Fruit fly (Drosophila melanogaster) whole organism, embryonic: Measurements from ENCODE around the gene ND-39.

Experiments
- Aef1 ChIP-seq: fragments of 200-800 bp; sonication (Bioruptor generic); IDR thresholded peaks from 3 replicates; pipeline ENCODE4 v1.3.6; 2022; ENCODE audit warnings: missing biosample characterization, missing genetic modification characterization
- Antp ChIP-seq: fragments of 200-800 bp; sonication (Bioruptor generic); optimal IDR thresholded peaks from 3 replicates; lab custom pipeline; 2016; ENCODE audit warnings: missing biosample characterization, missing genetic modification characterization
- CG11093 ChIP-seq: fragments of 200-800 bp; sonication (Bioruptor generic); IDR thresholded peaks from 3 replicates; pipeline ENCODE4 v1.3.6; 2022; ENCODE audit warnings: missing biosample characterization, missing genetic modification characterization
- CG11398 ChIP-seq: fragments of 200-800 bp; sonication (Bioruptor generic); optimal IDR thresholded peaks from 2 replicates; lab custom pipeline; 2016; ENCODE audit warnings: missing biosample characterization, missing genetic modification characterization
- CG12071 ChIP-seq: fragments of 200-800 bp; sonication (Bioruptor generic); optimal IDR thresholded peaks from 3 replicates; lab custom pipeline; 2018; ENCODE audit warnings: missing biosample characterization, mild to moderate bottlenecking, missing genetic modification characterization
- CG12659 ChIP-seq: fragments of 200-800 bp; sonication (Bioruptor generic); optimal IDR thresholded peaks from 3 replicates; lab custom pipeline; 2017; ENCODE audit warnings: mild to moderate bottlenecking, missing biosample characterization, missing genetic modification reagents, missing genetic modification characterization
- CG14710 ChIP-seq: fragments of 200-800 bp; sonication (Bioruptor generic); optimal IDR thresholded peaks from 3 replicates; lab custom pipeline; 2019; ENCODE audit warnings: missing biosample characterization, mild to moderate bottlenecking, missing genetic modification characterization, moderate library complexity
- CG15073 ChIP-seq: fragments of 200-800 bp; sonication (Bioruptor generic); optimal IDR thresholded peaks from 2 replicates; lab custom pipeline; 2016; ENCODE audit warnings: missing biosample characterization, missing genetic modification characterization
- CG15479 ChIP-seq: fragments of 200-800 bp; sonication (Bioruptor generic); optimal IDR thresholded peaks from 3 replicates; lab custom pipeline; 2019; ENCODE audit warnings: missing biosample characterization, mild to moderate bottlenecking, missing genetic modification characterization, moderate library complexity
- CG15514 ChIP-seq: fragments of 200-800 bp; sonication (Bioruptor generic); optimal IDR thresholded peaks from 3 replicates; lab custom pipeline; 2017; ENCODE audit warnings: missing biosample characterization, missing genetic modification characterization, mild to moderate bottlenecking, moderate library complexity, missing genetic modification reagents
- CG1832 ChIP-seq: fragments of 200-800 bp; sonication (Bioruptor generic); optimal IDR thresholded peaks from 2 replicates; lab custom pipeline; 2017; ENCODE audit warnings: missing biosample characterization, mild to moderate bottlenecking, missing genetic modification characterization, inconsistent platforms
- CG31224 ChIP-seq: fragments of 200-800 bp; sonication (Bioruptor generic); IDR thresholded peaks from 2 replicates; pipeline ENCODE4 v1.3.6; 2022; ENCODE audit warnings: missing biosample characterization, missing genetic modification characterization
- CG7745 ChIP-seq: fragments of 200-800 bp; sonication (Bioruptor generic); optimal IDR thresholded peaks from 2 replicates; lab custom pipeline; 2018; ENCODE audit warnings: missing biosample characterization, mild to moderate bottlenecking, missing genetic modification characterization, moderate library complexity
- CG8765 ChIP-seq: fragments of 200-800 bp; sonication (Bioruptor generic); IDR thresholded peaks from 2 replicates; pipeline ENCODE4 v1.3.6; 2022; ENCODE audit warnings: missing biosample characterization, missing genetic modification characterization
- Dip3 ChIP-seq: fragments of 200-800 bp; sonication (Bioruptor generic); optimal IDR thresholded peaks from 3 replicates; lab custom pipeline; 2016; ENCODE audit warnings: missing biosample characterization, missing genetic modification characterization
- Dp ChIP-seq: fragments of 200-800 bp; sonication (Bioruptor generic); optimal IDR thresholded peaks from 2 replicates; lab custom pipeline; 2018; ENCODE audit warnings: missing biosample characterization, mild to moderate bottlenecking, missing genetic modification characterization, moderate library complexity
- E2f2 ChIP-seq: fragments of 200-800 bp; sonication (Bioruptor generic); IDR thresholded peaks from 2 replicates; pipeline ENCODE4 v1.3.6; 2022; ENCODE audit warnings: missing biosample characterization, missing genetic modification characterization
- Eip74EF ChIP-seq, 2 experiments: fragments of 200-800 bp in 1 of 2; fragments of >200 bp in 1 of 2; sonication (Bioruptor generic) in 1 of 2; optimal IDR thresholded peaks; 2 replicates each; lab custom pipeline; 2017 to 2019; ENCODE audit warnings: missing biosample characterization in 2 of 2, missing genetic modification characterization in 2 of 2, mild to moderate bottlenecking in 1 of 2, moderate library complexity in 1 of 2
- HLHmδ ChIP-seq: fragments of 200-800 bp; sonication (Bioruptor generic); optimal IDR thresholded peaks from 2 replicates; lab custom pipeline; 2018; ENCODE audit warnings: missing biosample characterization, mild to moderate bottlenecking, missing genetic modification characterization, moderate library complexity
- Hr78 ChIP-seq, 2 experiments: fragments of 200-800 bp in 1 of 2; fragments of >200 bp in 1 of 2; sonication (Bioruptor generic) in 1 of 2; optimal IDR thresholded peaks; 2 replicates each; lab custom pipeline; 2017 to 2019; ENCODE audit warnings: missing biosample characterization in 2 of 2, missing genetic modification characterization in 2 of 2, mild to moderate bottlenecking in 1 of 2, moderate library complexity in 1 of 2
- MTF-1 ChIP-seq: fragments of 200-800 bp; sonication (Bioruptor generic); optimal IDR thresholded peaks from 2 replicates; lab custom pipeline; 2018; ENCODE audit warnings: missing biosample characterization, mild to moderate bottlenecking, missing genetic modification characterization, borderline replicate concordance
- Meics ChIP-seq: fragments of 200-800 bp; sonication (Bioruptor generic); optimal IDR thresholded peaks from 2 replicates; lab custom pipeline; 2017; ENCODE audit warnings: missing biosample characterization, mild to moderate bottlenecking, missing genetic modification characterization
- Sry-β ChIP-seq: fragments of 200-800 bp; sonication (Bioruptor generic); optimal IDR thresholded peaks from 2 replicates; lab custom pipeline; 2018; ENCODE audit warnings: missing biosample characterization, mild to moderate bottlenecking, missing genetic modification characterization, moderate library complexity
- Ssrp ChIP-seq: fragments of 200-800 bp; sonication (Bioruptor generic); optimal IDR thresholded peaks from 2 replicates; lab custom pipeline; 2018; ENCODE audit warnings: missing biosample characterization, mild to moderate bottlenecking, missing genetic modification characterization, moderate library complexity
- ap ChIP-seq: fragments of 200-800 bp; sonication (Bioruptor generic); IDR thresholded peaks from 2 replicates; pipeline ENCODE4 v1.3.6; 2022; ENCODE audit warnings: missing biosample characterization, missing genetic modification characterization
- bowl ChIP-seq: fragments of 200-800 bp; sonication (Bioruptor generic); IDR thresholded peaks from 2 replicates; pipeline ENCODE4 v1.3.6; 2022; ENCODE audit warnings: missing biosample characterization, missing genetic modification characterization
- br ChIP-seq: fragments of >200 bp; optimal IDR thresholded peaks from 2 replicates; lab custom pipeline; 2017
- caup ChIP-seq: fragments of 200-800 bp; sonication (Bioruptor generic); optimal IDR thresholded peaks from 3 replicates; lab custom pipeline; 2017; ENCODE audit warnings: missing biosample characterization, mild to moderate bottlenecking, missing genetic modification characterization, moderate library complexity; ENCODE audit not compliant: severe bottlenecking
- chn ChIP-seq: fragments of 200-800 bp; sonication (Bioruptor generic); optimal IDR thresholded peaks from 2 replicates; lab custom pipeline; 2016; ENCODE audit warnings: missing biosample characterization, missing genetic modification characterization
- cwo ChIP-seq: fragments of 200-800 bp; sonication (Bioruptor generic); optimal IDR thresholded peaks from 3 replicates; lab custom pipeline; 2017; ENCODE audit warnings: missing biosample characterization, missing genetic modification characterization, mild to moderate bottlenecking, moderate library complexity, missing genetic modification reagents
- dimm ChIP-seq: fragments of 200-800 bp; sonication (Bioruptor generic); IDR thresholded peaks from 2 replicates; pipeline ENCODE4 v1.3.6; 2022; ENCODE audit warnings: missing biosample characterization, missing genetic modification characterization
- eyg ChIP-seq: fragments of 200-800 bp; sonication (Bioruptor generic); optimal IDR thresholded peaks from 3 replicates; lab custom pipeline; 2016; ENCODE audit warnings: missing biosample characterization, missing genetic modification characterization
- fd64A ChIP-seq: fragments of 200-800 bp; sonication (Bioruptor generic); optimal IDR thresholded peaks from 3 replicates; lab custom pipeline; 2018; ENCODE audit warnings: missing biosample characterization, mild to moderate bottlenecking, missing genetic modification characterization
- fd96Cb ChIP-seq: fragments of 200-800 bp; sonication (Bioruptor generic); optimal IDR thresholded peaks from 2 replicates; lab custom pipeline; 2018; ENCODE audit warnings: missing biosample characterization, mild to moderate bottlenecking, missing genetic modification characterization, moderate library complexity
- fru ChIP-seq: fragments of >200 bp; optimal IDR thresholded peaks from 2 replicates; lab custom pipeline; 2017
- gsb ChIP-seq: fragments of 200-800 bp; sonication (Bioruptor generic); IDR thresholded peaks from 2 replicates; pipeline ENCODE4 v1.3.6; 2022; ENCODE audit warnings: missing biosample characterization, missing genetic modification characterization
- gt ChIP-seq: fragments of 200-800 bp; sonication (Bioruptor generic); IDR thresholded peaks from 2 replicates; pipeline ENCODE4 v1.3.6; 2022; ENCODE audit warnings: missing biosample characterization, missing genetic modification characterization
- jing ChIP-seq: fragments of 200-800 bp; sonication (Bioruptor generic); optimal IDR thresholded peaks from 2 replicates; lab custom pipeline; 2018; ENCODE audit warnings: missing biosample characterization, mild to moderate bottlenecking, missing genetic modification characterization
- klu ChIP-seq: fragments of 200-800 bp; sonication (Bioruptor generic); IDR thresholded peaks from 2 replicates; pipeline ENCODE4 v1.3.6; 2022; ENCODE audit warnings: missing biosample characterization, missing genetic modification characterization
- mld ChIP-seq: fragments of 200-800 bp; sonication (Bioruptor generic); IDR thresholded peaks from 3 replicates; pipeline ENCODE4 v1.3.6; 2022; ENCODE audit warnings: missing biosample characterization, missing genetic modification characterization; ENCODE audit not compliant: partially characterized antibody
- nerfin-1 ChIP-seq: fragments of 200-800 bp; sonication (Bioruptor generic); optimal IDR thresholded peaks from 3 replicates; lab custom pipeline; 2019; ENCODE audit warnings: missing biosample characterization, mild to moderate bottlenecking, missing genetic modification characterization, moderate library complexity
- pb ChIP-seq: fragments of 200-800 bp; sonication (Bioruptor generic); optimal IDR thresholded peaks from 3 replicates; lab custom pipeline; 2016; ENCODE audit warnings: missing biosample characterization, missing genetic modification characterization
- pho ChIP-seq: fragments of 200-800 bp; sonication (Bioruptor generic); optimal IDR thresholded peaks from 2 replicates; lab custom pipeline; 2016; ENCODE audit warnings: missing biosample characterization, missing genetic modification characterization
- scrt ChIP-seq: fragments of 200-800 bp; sonication (Bioruptor generic); optimal IDR thresholded peaks from 2 replicates; lab custom pipeline; 2018; ENCODE audit warnings: missing biosample characterization, mild to moderate bottlenecking, missing genetic modification characterization, moderate library complexity
- slbo ChIP-seq: fragments of 200-800 bp; sonication (Bioruptor generic); IDR thresholded peaks from 2 replicates; pipeline ENCODE4 v1.3.6; 2022; ENCODE audit warnings: missing biosample characterization, missing genetic modification characterization
- slp2 ChIP-seq: fragments of 200-800 bp; sonication (Bioruptor generic); optimal IDR thresholded peaks from 2 replicates; lab custom pipeline; 2016; ENCODE audit warnings: missing biosample characterization, missing genetic modification characterization
- tll ChIP-seq, 2 experiments: fragments of 200-800 bp in 1 of 2; fragments of >200 bp in 1 of 2; sonication (Bioruptor generic) in 1 of 2; optimal IDR thresholded peaks; 2 replicates each; lab custom pipeline; 2017 to 2019; ENCODE audit warnings: missing biosample characterization in 2 of 2, missing genetic modification characterization in 2 of 2, mild to moderate bottlenecking in 1 of 2, moderate library complexity in 1 of 2
- ttk ChIP-seq: fragments of 200-800 bp; sonication (Bioruptor generic); IDR thresholded peaks from 2 replicates; pipeline ENCODE4 v2.1.2; 2022; ENCODE audit warnings: missing biosample characterization, missing genetic modification characterization
- unc-4 ChIP-seq: fragments of 200-800 bp; sonication (Bioruptor generic); IDR thresholded peaks from 2 replicates; pipeline ENCODE4 v1.3.6; 2022; ENCODE audit warnings: missing biosample characterization, missing genetic modification characterization; ENCODE audit not compliant: partially characterized antibody
- vnd ChIP-seq: fragments of 200-800 bp; sonication (Bioruptor generic); IDR thresholded peaks from 3 replicates; pipeline ENCODE4 v1.3.6; 2022; ENCODE audit warnings: missing biosample characterization, missing genetic modification characterization; ENCODE audit not compliant: partially characterized antibody

ND-39 gene

DNA sequence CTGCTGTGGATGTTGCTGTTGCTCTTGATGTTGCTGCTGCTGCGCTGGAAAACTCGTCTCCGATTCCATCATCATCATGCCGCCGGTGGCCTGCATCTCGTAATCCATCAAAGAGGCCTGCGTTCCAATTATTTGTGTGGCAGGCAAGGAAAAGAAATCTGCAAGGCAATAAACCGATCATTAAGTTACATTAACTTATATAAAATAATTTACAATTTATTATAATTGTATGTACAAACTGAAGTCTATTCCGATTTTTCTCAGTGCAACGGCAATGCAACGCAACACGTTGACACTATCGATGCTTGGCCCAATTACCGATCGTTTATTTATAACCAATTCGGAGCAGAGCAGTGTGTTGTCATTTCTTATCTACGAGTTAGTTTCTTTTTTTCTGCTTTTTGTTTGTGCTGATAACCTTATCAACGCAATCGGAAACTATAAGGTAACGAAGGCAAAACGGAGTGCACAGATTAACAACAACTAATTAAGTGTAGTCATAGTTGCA lies 20.8 kb upstream of the ND-39 start (continued):
- TF ChIP-seq gsb (GFP tag; lab: Robert Waterston, UW) (no peak), mld (GFP tag; lab: Robert Waterston, UW) (no peak), eyg (GFP tag; lab: Kevin White, UChicago) (no peak), Sry-β (GFP tag; lab: Kevin White, UChicago) (no peak), CG11398 (GFP tag; lab: Kevin White, UChicago) (no peak), Dp (no peak), CG11093 (GFP tag; lab: Robert Waterston, UW) (no peak; the same call in 2 of the 3 replicates), CG15073 (no peak), MTF-1 (peak; percentile 25), CG31224 (GFP tag; lab: Robert Waterston, UW) (no peak), E2f2 (peak; percentile 39; the same call in 1 of the 2 replicates), vnd (GFP tag; lab: Robert Waterston, UW) (no peak), pb (GFP tag; lab: Kevin White, UChicago) (no peak), nerfin-1 (tag; lab: Kevin White, UChicago) (no peak), br (lab: Kevin White, UChicago) (no peak), HLHmδ (no peak), CG1832 (GFP tag; lab: Kevin White, UChicago) (no peak), CG12659 (GFP tag; lab: Kevin White, UChicago) (peak; percentile 53), fd96Cb (tag; lab: Kevin White, UChicago) (peak; percentile 50), Antp (GFP tag; lab: Kevin White, UChicago) (no peak), CG12071 (peak; percentile 43), ttk (GFP tag; lab: Robert Waterston, UW) (peak; percentile 53; the same call in 1 of the 2 replicates), CG7745 (tag; lab: Kevin White, UChicago) (no peak), gt (GFP tag; lab: Robert Waterston, UW) (no peak), Hr78 (GFP tag; optimal IDR thresholded peaks at IDR 0.05; lab: Kevin White, UChicago) (no peak), pho (GFP tag; lab: Kevin White, UChicago) (no peak), slp2 (GFP tag; lab: Kevin White, UChicago) (no peak), tll (GFP tag; optimal IDR thresholded peaks at IDR 0.05; lab: Kevin White, UChicago) (no peak), Meics (GFP tag; lab: Kevin White, UChicago) (peak; percentile 94), unc-4 (GFP tag; lab: Robert Waterston, UW) (no peak), caup (peak; percentile 18), CG8765 (no peak), scrt (GFP tag; lab: Kevin White, UChicago) (peak; percentile 13), klu (GFP tag; lab: Robert Waterston, UW) (no peak), CG14710 (peak; percentile 32), dimm (GFP tag; lab: Robert Waterston, UW) (no peak), Eip74EF (GFP tag; optimal IDR thresholded peaks at IDR 0.05; lab: Kevin White, UChicago) (peak in 1 of 2 experiments; percentile 1), slbo (GFP tag; lab: Robert Waterston, UW) (peak; percentile 42; the same call in 1 of the 2 replicates), Dip3 (GFP tag; lab: Kevin White, UChicago) (no peak), fd64A (peak; percentile 49), fru (lab: Kevin White, UChicago) (no peak), cwo (GFP tag; lab: Kevin White, UChicago) (peak; percentile 14), Ssrp (tag; lab: Kevin White, UChicago) (peak; percentile 19), Aef1 (GFP tag; lab: Robert Waterston, UW) (peak; percentile 49; the same call in 2 of the 3 replicates), ap (GFP tag; lab: Robert Waterston, UW) (peak; percentile 26; the same call in 1 of the 2 replicates), bowl (GFP tag; lab: Robert Waterston, UW) (no peak), CG15514 (GFP tag; lab: Kevin White, UChicago) (peak; percentile 38), chn (GFP tag; lab: Kevin White, UChicago) (no peak), jing (GFP tag; lab: Kevin White, UChicago) (peak; percentile 23), CG15479 (GFP tag; lab: Kevin White, UChicago) (no peak)
